Worm (Caenorhabditis elegans) whole organism, L4 larva: ENCODE results near the gene T06C10.3.
A peak's percentile ranks its signal among the peaks of the same experiment; 100 is the strongest.

Source experiments
- T20F7.1 ChIP-seq: fragments of 200-800 bp; sonication (Bioruptor generic); optimal IDR thresholded peaks from 2 replicates; lab custom pipeline; 2018; ENCODE audit warnings: mild to moderate bottlenecking, missing genetic modification characterization, missing compliant biosample characterization
- Y5F2A.4 ChIP-seq: fragments of 200-800 bp; sonication (Bioruptor generic); optimal IDR thresholded peaks from 2 replicates; lab custom pipeline; 2018; ENCODE audit warnings: mild to moderate bottlenecking, missing genetic modification characterization, missing compliant biosample characterization
- aha-1 ChIP-seq: fragments of 150-350 bp; peaks from one replicate; lab custom pipeline; 2014; ENCODE audit warnings: missing biosample characterization, missing genetic modification characterization
- ama-1 ChIP-seq: fragments of 150-350 bp; optimal IDR thresholded peaks from 2 replicates; lab custom pipeline; 2014; ENCODE audit warnings: inconsistent platforms, mixed read lengths
- arid-1 ChIP-seq: fragments of 200-800 bp; sonication (Bioruptor generic); conservative IDR thresholded peaks from 2 replicates; pipeline ENCODE4 v1.3.6; 2022; ENCODE audit warnings: missing genetic modification reagents, missing genetic modification characterization, missing compliant biosample characterization
- attf-4 ChIP-seq: sonication (generic microtip); optimal IDR thresholded peaks from 3 replicates; lab custom pipeline; 2017; ENCODE audit warnings: missing biosample characterization, missing genetic modification characterization
- ceh-32 ChIP-seq: sonication (generic microtip); optimal IDR thresholded peaks from 2 replicates; lab custom pipeline; 2016; ENCODE audit warnings: mild to moderate bottlenecking, missing genetic modification characterization, missing compliant biosample characterization; ENCODE audit not compliant: poor library complexity
- daf-12 ChIP-seq: fragments of 150-350 bp; optimal IDR thresholded peaks from 2 replicates; lab custom pipeline; 2014; ENCODE audit warnings: missing biosample characterization, missing genetic modification reagents, missing genetic modification characterization
- daf-16 ChIP-seq, 3 experiments: sonication (generic microtip); optimal IDR thresholded peaks; 2 replicates each; lab custom pipeline; 2016 to 2017; ENCODE audit warnings: missing genetic modification characterization in 3 of 3, missing genetic modification reagents in 3 of 3, mild to moderate bottlenecking in 2 of 3, missing compliant biosample characterization in 2 of 3, missing biosample characterization in 1 of 3, moderate library complexity in 1 of 3
- daf-19 ChIP-seq: fragments of 200-800 bp; sonication (Bioruptor generic); conservative IDR thresholded peaks from 2 replicates; pipeline ENCODE4 v1.3.6; 2022; ENCODE audit warnings: missing genetic modification characterization, missing compliant biosample characterization
- daf-8 ChIP-seq: fragments of 200-800 bp; sonication (Bioruptor generic); IDR thresholded peaks from 2 replicates; pipeline ENCODE4 v1.3.6; 2022; ENCODE audit warnings: missing genetic modification characterization, missing compliant biosample characterization
- dmd-6 ChIP-seq: fragments of 200-800 bp; sonication (Bioruptor generic); IDR thresholded peaks from 2 replicates; pipeline ENCODE4 v1.3.6; 2022; ENCODE audit warnings: missing genetic modification reagents, missing genetic modification characterization, missing compliant biosample characterization
- hmg-1.1 ChIP-seq: fragments of 200-800 bp; sonication (Bioruptor generic); IDR thresholded peaks from 2 replicates; pipeline ENCODE4 v1.3.6; 2022; ENCODE audit warnings: missing genetic modification reagents, missing genetic modification characterization, missing compliant biosample characterization
- lin-1 ChIP-seq: fragments of 200-800 bp; sonication (Bioruptor generic); IDR thresholded peaks from 2 replicates; pipeline ENCODE4 v1.3.6; 2022; ENCODE audit warnings: missing genetic modification reagents, missing genetic modification characterization, missing compliant biosample characterization
- lin-38 ChIP-seq: fragments of 200-800 bp; sonication (Bioruptor generic); IDR thresholded peaks from 2 replicates; pipeline ENCODE4 v1.3.6; 2022; ENCODE audit warnings: missing genetic modification reagents, missing genetic modification characterization, missing compliant biosample characterization
- lir-3 ChIP-seq: sonication (generic microtip); optimal IDR thresholded peaks from 2 replicates; lab custom pipeline; 2016; ENCODE audit warnings: mild to moderate bottlenecking, missing genetic modification characterization, missing compliant biosample characterization
- madf-9 ChIP-seq: fragments of 200-800 bp; sonication (Bioruptor generic); conservative IDR thresholded peaks from 2 replicates; pipeline ENCODE4 v1.3.6; 2022; ENCODE audit warnings: missing genetic modification reagents, missing genetic modification characterization, missing compliant biosample characterization
- mdl-1 ChIP-seq, 2 experiments: fragments of 150-350 bp in 1 of 2; sonication (generic microtip) in 1 of 2; optimal IDR thresholded peaks; 2 replicates each; lab custom pipeline; 2014 to 2017; ENCODE audit warnings: missing biosample characterization in 2 of 2, missing genetic modification characterization in 2 of 2
- mep-1 ChIP-seq: fragments of 150-350 bp; sonication (generic microtip); optimal IDR thresholded peaks from 3 replicates; lab custom pipeline; 2014; ENCODE audit warnings: missing biosample characterization, missing genetic modification characterization
- mes-2 ChIP-seq: sonication (generic microtip); optimal IDR thresholded peaks from 2 replicates; lab custom pipeline; 2016; ENCODE audit warnings: missing genotype, mild to moderate bottlenecking, missing genetic modification characterization, missing compliant biosample characterization; ENCODE audit not compliant: poor library complexity, severe bottlenecking
- mxl-3 ChIP-seq: fragments of 200-800 bp; sonication (Bioruptor generic); optimal IDR thresholded peaks from 2 replicates; lab custom pipeline; 2018; ENCODE audit warnings: mild to moderate bottlenecking, missing genetic modification characterization, missing compliant biosample characterization
- nhr-11 ChIP-seq: fragments of 150-350 bp; optimal IDR thresholded peaks from 2 replicates; lab custom pipeline; 2014; ENCODE audit warnings: missing biosample characterization, missing genetic modification characterization
- php-3 ChIP-seq: fragments of 200-800 bp; sonication (Bioruptor generic); IDR thresholded peaks from 2 replicates; pipeline ENCODE4 v1.3.6; 2022; ENCODE audit warnings: missing genetic modification reagents, missing genetic modification characterization, missing compliant biosample characterization
- snpc-1.2 ChIP-seq: fragments of 200-800 bp; sonication (Bioruptor generic); IDR thresholded peaks from 2 replicates; pipeline ENCODE4 v1.3.6; 2022; ENCODE audit warnings: missing genetic modification reagents, missing genetic modification characterization, missing compliant biosample characterization
- tra-1 ChIP-seq: fragments of 200-800 bp; sonication (Bioruptor generic); IDR thresholded peaks from 2 replicates; pipeline ENCODE4 v1.3.6; 2022; ENCODE audit warnings: missing genetic modification reagents, missing genetic modification characterization, missing compliant biosample characterization
- unc-130 ChIP-seq: sonication (generic microtip); optimal IDR thresholded peaks from 2 replicates; lab custom pipeline; 2016; ENCODE audit warnings: missing genetic modification reagents, missing genetic modification characterization, missing compliant biosample characterization
- unc-39 ChIP-seq: sonication (generic microtip); optimal IDR thresholded peaks from 2 replicates; lab custom pipeline; 2017; ENCODE audit warnings: missing biosample characterization, missing genetic modification characterization
- unc-62 ChIP-seq, 3 experiments: fragments of 150-350 bp in 1 of 3; sonication (generic microtip); optimal IDR thresholded peaks in 2 of 3; peaks in 1 of 3; 1 replicate in 1 of 3; 2 replicates in 2 of 3; lab custom pipeline; 2014 to 2017; ENCODE audit warnings: missing biosample characterization in 3 of 3, missing genetic modification characterization in 3 of 3, missing genetic modification reagents in 3 of 3, missing genotype in 1 of 3
- ztf-11 ChIP-seq: fragments of 150-350 bp; optimal IDR thresholded peaks from 2 replicates; lab custom pipeline; 2014; ENCODE audit warnings: missing biosample characterization, missing genetic modification characterization

T06C10.3 gene

ce11 chrIV:7910197-7910735, 39.7 kb downstream of the T06C10.3 start, which contains the start of the genes npp-27 and ntl-4 (continued):
- TF ChIP-seq tra-1 (GFP tag; lab: Robert Waterston, UW), result no peak
- TF ChIP-seq daf-16 (GFP tag; optimal IDR thresholded peaks at IDR 0.05; lab: Kevin White, UChicago), result no peak
- peak; percentile 42 for TF ChIP-seq daf-16 (tag; optimal IDR thresholded peaks at IDR 0.05; lab: Kevin White, UChicago)
- no peak for TF ChIP-seq nhr-11 (tag; lab: Kevin White, UChicago)
- 0 out of 2 replicates have a peak, but pooled peaks have one; percentile 27 for TF ChIP-seq hmg-1.1 (GFP tag; lab: Robert Waterston, UW)
- TF ChIP-seq daf-12 (tag; lab: Kevin White, UChicago), result no peak
- TF ChIP-seq unc-130, result no peak
- peak; percentile 4 for TF ChIP-seq mep-1 (tag; lab: Kevin White, UChicago)
- no peak for TF ChIP-seq lir-3
- TF ChIP-seq attf-4 (tag; lab: Kevin White, UChicago), result no peak
- TF ChIP-seq mes-2 (tag; lab: Kevin White, UChicago), result peak; percentile 8
- TF ChIP-seq Y5F2A.4, result no peak
- TF ChIP-seq daf-19 (GFP tag; lab: Robert Waterston, UW), result no peak
- TF ChIP-seq mdl-1 (tag; optimal IDR thresholded peaks at IDR 0.05; lab: Kevin White, UChicago), result peak in 1 of 2 experiments; percentile 6
- no peak for TF ChIP-seq arid-1 (GFP tag; lab: Robert Waterston, UW)
- TF ChIP-seq php-3 (GFP tag; lab: Robert Waterston, UW), result no peak
- TF ChIP-seq mxl-3 (GFP tag; lab: Kevin White, UChicago), result peak; percentile 40

- TF ChIP-seq lin-38, result no peak
- TF ChIP-seq ama-1 (lab: Kevin White, UChicago), result peak; percentile 38
- TF ChIP-seq T20F7.1 (GFP tag; lab: Kevin White, UChicago), result peak; percentile 8
- peak; percentile 69 for TF ChIP-seq aha-1 (tag; lab: Kevin White, UChicago)
- no peak for TF ChIP-seq daf-8 (GFP tag; lab: Robert Waterston, UW)
- no peak for TF ChIP-seq lin-1 (GFP tag; lab: Robert Waterston, UW)
These were observed 44.4 kb downstream of the T06C10.3 start, which contains the start of gene C49H3.4 for ce11 chrIV:7914991-7915390. TSS of gene C49H3.4 (plus strand) at chrIV:7915291.

- TF ChIP-seq ztf-11 (tag; lab: Kevin White, UChicago) (no peak), aha-1 (tag; lab: Kevin White, UChicago) (peak; percentile 90), unc-39 (tag; lab: Kevin White, UChicago) (no peak), snpc-1.2 (GFP tag; lab: Robert Waterston, UW) (no peak), unc-62 (GFP tag; optimal IDR thresholded peaks at IDR 0.05 in 1 of 2; lab: Kevin White, UChicago) (peak in 1 of 2 experiments; percentile 90), unc-62 (tag; optimal IDR thresholded peaks at IDR 0.05; lab: Kevin White, UChicago) (no peak), dmd-6 (GFP tag; lab: Robert Waterston, UW) (no peak)
- TF ChIP-seq, all 104 proteins: peak for 2
These were observed 46.4 kb downstream of the T06C10.3 start for ce11 chrIV:7916907-7917306.

ce11 chrIV:7917881-7918280, 47.3 kb downstream of the T06C10.3 start:
- TF ChIP-seq ceh-32 (no peak), madf-9 (GFP tag; lab: Robert Waterston, UW) (no peak), unc-62 (GFP tag; optimal IDR thresholded peaks at IDR 0.05 in 1 of 2; lab: Kevin White, UChicago) (peak in 1 of 2 experiments; percentile 83), unc-62 (tag; optimal IDR thresholded peaks at IDR 0.05; lab: Kevin White, UChicago) (no peak), aha-1 (tag; lab: Kevin White, UChicago) (peak; percentile 95)

- TF ChIP-seq unc-62 (GFP tag; optimal IDR thresholded peaks at IDR 0.05 in 1 of 2; lab: Kevin White, UChicago) (peak in 1 of 2 experiments; percentile 63), unc-62 (tag; optimal IDR thresholded peaks at IDR 0.05; lab: Kevin White, UChicago) (no peak), lin-1 (GFP tag; lab: Robert Waterston, UW) (no peak)
These were observed 49.6 kb downstream of the T06C10.3 start, which contains the start of gene C49H3.16 for ce11 chrIV:7920126-7920525. TSS of gene C49H3.16 (plus strand) at chrIV:7920426.
